Fruit fly (Drosophila melanogaster) whole organism, embryonic: ENCODE measurements around the gene CG11155.

ENCODE experiments used
- Bgb ChIP-seq: fragments of 200-800 bp; sonication (Bioruptor generic); IDR thresholded peaks from 2 replicates; pipeline ENCODE4 v1.3.6; 2022; ENCODE audit warnings: missing biosample characterization, missing genetic modification characterization; ENCODE audit not compliant: partially characterized antibody
- CG10209 ChIP-seq: fragments of 200-800 bp; sonication (Bioruptor generic); optimal IDR thresholded peaks from 3 replicates; lab custom pipeline; 2017; ENCODE audit warnings: missing biosample characterization, mild to moderate bottlenecking, missing genetic modification characterization, missing genetic modification reagents
- CG11247 ChIP-seq: fragments of 200-800 bp; sonication (Bioruptor generic); IDR thresholded peaks from 2 replicates; pipeline ENCODE4 v1.3.6; 2022; ENCODE audit warnings: missing biosample characterization, missing genetic modification characterization
- CG11504 ChIP-seq: fragments of 200-800 bp; sonication (Bioruptor generic); optimal IDR thresholded peaks from 3 replicates; lab custom pipeline; 2019; ENCODE audit warnings: missing biosample characterization, mild to moderate bottlenecking, missing genetic modification characterization, moderate library complexity
- CG12236 ChIP-seq: fragments of 200-800 bp; sonication (Bioruptor generic); optimal IDR thresholded peaks from 2 replicates; lab custom pipeline; 2016; ENCODE audit warnings: missing biosample characterization, missing genetic modification characterization
- CG12744 ChIP-seq: fragments of 200-800 bp; sonication (Bioruptor generic); optimal IDR thresholded peaks from 2 replicates; lab custom pipeline; 2016; ENCODE audit warnings: missing biosample characterization, missing genetic modification characterization
- CG15696 ChIP-seq: fragments of 200-800 bp; sonication (Bioruptor generic); optimal IDR thresholded peaks from 2 replicates; lab custom pipeline; 2019; ENCODE audit warnings: missing biosample characterization, mild to moderate bottlenecking, missing genetic modification characterization, moderate library complexity
- CG16813 ChIP-seq: fragments of 200-800 bp; sonication (Bioruptor generic); IDR thresholded peaks from 3 replicates; pipeline ENCODE4 v1.3.6; 2022; ENCODE audit warnings: missing biosample characterization, missing genetic modification characterization; ENCODE audit not compliant: partially characterized antibody
- CG17612 ChIP-seq: fragments of 200-800 bp; sonication (Bioruptor generic); IDR thresholded peaks from 2 replicates; pipeline ENCODE4 v1.3.6; 2022; ENCODE audit warnings: missing biosample characterization, missing genetic modification characterization
- CG2202 ChIP-seq: fragments of 200-800 bp; sonication (Bioruptor generic); optimal IDR thresholded peaks from 2 replicates; lab custom pipeline; 2018; ENCODE audit warnings: missing biosample characterization, mild to moderate bottlenecking, missing genetic modification characterization
- CG34224 ChIP-seq: fragments of 200-800 bp; sonication (Bioruptor generic); IDR thresholded peaks from 3 replicates; pipeline ENCODE4 v1.3.6; 2022; ENCODE audit warnings: missing biosample characterization, missing genetic modification characterization; ENCODE audit not compliant: partially characterized antibody
- CG4360 ChIP-seq: fragments of 200-800 bp; sonication (Bioruptor generic); IDR thresholded peaks from 2 replicates; pipeline ENCODE4 v1.3.6; 2022; ENCODE audit warnings: missing biosample characterization, missing genetic modification characterization
- CG43689 ChIP-seq: fragments of 200-800 bp; sonication (Bioruptor generic); IDR thresholded peaks from 2 replicates; pipeline ENCODE4 v1.3.6; 2022; ENCODE audit warnings: missing biosample characterization, missing genetic modification characterization
- CG6175 ChIP-seq: fragments of 200-800 bp; sonication (Bioruptor generic); IDR thresholded peaks from 3 replicates; pipeline ENCODE4 v1.3.6; 2022; ENCODE audit warnings: missing biosample characterization, missing genetic modification characterization
- CG6683 ChIP-seq: fragments of 200-800 bp; sonication (Bioruptor generic); optimal IDR thresholded peaks from 2 replicates; lab custom pipeline; 2017; ENCODE audit warnings: missing biosample characterization, mild to moderate bottlenecking, missing genetic modification characterization, missing genetic modification reagents
- CG6791 ChIP-seq: fragments of 200-800 bp; sonication (Bioruptor generic); IDR thresholded peaks from 3 replicates; pipeline ENCODE4 v1.3.6; 2022; ENCODE audit warnings: missing biosample characterization, missing genetic modification characterization; ENCODE audit not compliant: partially characterized antibody
- CG8478 ChIP-seq: fragments of >200 bp; optimal IDR thresholded peaks from 2 replicates; lab custom pipeline; 2018
- CG8944 ChIP-seq: fragments of 200-800 bp; sonication (Bioruptor generic); optimal IDR thresholded peaks from 3 replicates; lab custom pipeline; 2016; ENCODE audit warnings: missing biosample characterization, missing genetic modification characterization
- CG9817 ChIP-seq: fragments of 200-800 bp; sonication (Bioruptor generic); optimal IDR thresholded peaks from 2 replicates; lab custom pipeline; 2018; ENCODE audit warnings: missing biosample characterization, mild to moderate bottlenecking, missing genetic modification characterization, moderate library complexity
- CG9876 ChIP-seq: fragments of 200-800 bp; sonication (Bioruptor generic); optimal IDR thresholded peaks from 2 replicates; lab custom pipeline; 2016; ENCODE audit warnings: missing biosample characterization, missing genetic modification characterization
- CkIIα-i1 ChIP-seq: fragments of 200-800 bp; sonication (Bioruptor generic); IDR thresholded peaks from 2 replicates; pipeline ENCODE4 v1.3.6; 2022; ENCODE audit warnings: missing biosample characterization, missing genetic modification characterization
- Dad ChIP-seq: fragments of 200-800 bp; sonication (Bioruptor generic); optimal IDR thresholded peaks from 3 replicates; lab custom pipeline; 2016; ENCODE audit warnings: missing biosample characterization, missing genetic modification characterization
- E2f1 ChIP-seq: fragments of 200-800 bp; sonication (Bioruptor generic); IDR thresholded peaks from 2 replicates; pipeline ENCODE4 v1.3.6; 2022; ENCODE audit warnings: missing biosample characterization, missing genetic modification characterization
- Fer3 ChIP-seq: fragments of 200-800 bp; sonication (Bioruptor generic); optimal IDR thresholded peaks from 2 replicates; lab custom pipeline; 2018; ENCODE audit warnings: missing biosample characterization, mild to moderate bottlenecking, missing genetic modification characterization, moderate library complexity
- Hand ChIP-seq: fragments of 200-800 bp; sonication (Bioruptor generic); optimal IDR thresholded peaks from 2 replicates; lab custom pipeline; 2017; ENCODE audit warnings: mild to moderate bottlenecking, missing biosample characterization, missing genetic modification reagents, missing genetic modification characterization
- Hmx ChIP-seq: fragments of 200-800 bp; sonication (Bioruptor generic); optimal IDR thresholded peaks from 2 replicates; lab custom pipeline; 2016; ENCODE audit warnings: missing biosample characterization, missing genetic modification characterization
- Med ChIP-seq: fragments of 200-800 bp; sonication (Bioruptor generic); peaks from one replicate; lab custom pipeline; 2016; ENCODE audit warnings: missing biosample characterization, missing genetic modification characterization, mild to moderate bottlenecking, inconsistent platforms, moderate library complexity
- Mes4 ChIP-seq: fragments of 200-800 bp; sonication (Bioruptor generic); optimal IDR thresholded peaks from 2 replicates; lab custom pipeline; 2016; ENCODE audit warnings: missing biosample characterization, missing genetic modification characterization
- PHDP ChIP-seq: fragments of 200-800 bp; sonication (Bioruptor generic); optimal IDR thresholded peaks from 3 replicates; lab custom pipeline; 2018; ENCODE audit warnings: missing biosample characterization, mild to moderate bottlenecking, missing genetic modification characterization, moderate library complexity
- Scr ChIP-seq: fragments of 200-800 bp; sonication (Bioruptor generic); IDR thresholded peaks from 2 replicates; pipeline ENCODE4 v1.3.6; 2022; ENCODE audit warnings: missing biosample characterization, missing genetic modification characterization; ENCODE audit not compliant: partially characterized antibody
- ase ChIP-seq: fragments of 200-800 bp; sonication (Bioruptor generic); IDR thresholded peaks from 3 replicates; pipeline ENCODE4 v1.3.6; 2022; ENCODE audit warnings: missing biosample characterization, missing genetic modification characterization
- chif ChIP-seq, 2 experiments: fragments of 200-800 bp; sonication (Bioruptor generic); optimal IDR thresholded peaks; 3 replicates each; lab custom pipeline; 2016; ENCODE audit warnings: missing biosample characterization in 2 of 2, missing genetic modification characterization in 2 of 2
- chinmo ChIP-seq: fragments of 200-800 bp; sonication (Bioruptor generic); IDR thresholded peaks from 4 replicates; pipeline ENCODE4 v1.3.6; 2022; ENCODE audit warnings: missing biosample characterization, missing genetic modification characterization; ENCODE audit not compliant: partially characterized antibody
- corto ChIP-seq: fragments of 200-800 bp; sonication (Bioruptor generic); optimal IDR thresholded peaks from 2 replicates; lab custom pipeline; 2016; ENCODE audit warnings: missing biosample characterization, mild to moderate bottlenecking, missing genetic modification characterization, moderate library complexity
- dan ChIP-seq: fragments of 200-800 bp; sonication (Bioruptor generic); IDR thresholded peaks from 2 replicates; pipeline ENCODE4 v1.3.6; 2022; ENCODE audit warnings: missing biosample characterization, missing genetic modification characterization
- fd102C ChIP-seq: fragments of 200-800 bp; sonication (Bioruptor generic); optimal IDR thresholded peaks from 2 replicates; lab custom pipeline; 2018; ENCODE audit warnings: missing biosample characterization, mild to moderate bottlenecking, missing genetic modification characterization, moderate library complexity
- fd3F ChIP-seq: fragments of 200-800 bp; sonication (Bioruptor generic); optimal IDR thresholded peaks from 2 replicates; lab custom pipeline; 2018; ENCODE audit warnings: missing biosample characterization, mild to moderate bottlenecking, missing genetic modification characterization, moderate library complexity
- fd96Cb ChIP-seq: fragments of 200-800 bp; sonication (Bioruptor generic); optimal IDR thresholded peaks from 2 replicates; lab custom pipeline; 2018; ENCODE audit warnings: missing biosample characterization, mild to moderate bottlenecking, missing genetic modification characterization, moderate library complexity
- fu2 ChIP-seq: fragments of 200-800 bp; sonication (Bioruptor generic); optimal IDR thresholded peaks from 2 replicates; lab custom pipeline; 2016; ENCODE audit warnings: missing biosample characterization, missing genetic modification characterization
- gt ChIP-seq: fragments of 200-800 bp; sonication (Bioruptor generic); IDR thresholded peaks from 2 replicates; pipeline ENCODE4 v1.3.6; 2022; ENCODE audit warnings: missing biosample characterization, missing genetic modification characterization
- knrl ChIP-seq: fragments of 200-800 bp; sonication (Bioruptor generic); IDR thresholded peaks from 3 replicates; pipeline ENCODE4 v1.3.6; 2022; ENCODE audit warnings: missing biosample characterization, missing genetic modification characterization; ENCODE audit not compliant: partially characterized antibody
- lilli ChIP-seq: fragments of 200-800 bp; sonication (Bioruptor generic); optimal IDR thresholded peaks from 3 replicates; lab custom pipeline; 2016; ENCODE audit warnings: missing biosample characterization, missing genetic modification characterization
- lmd ChIP-seq: fragments of 200-800 bp; sonication (Bioruptor generic); IDR thresholded peaks from 2 replicates; pipeline ENCODE4 v1.3.6; 2022; ENCODE audit warnings: missing biosample characterization, missing genetic modification characterization
- lola ChIP-seq, 3 experiments: fragments of >200 bp in 2 of 3; fragments of 200-800 bp in 1 of 3; sonication (Bioruptor generic) in 1 of 3; optimal IDR thresholded peaks; 2 replicates each; lab custom pipeline; 2017 to 2019; ENCODE audit warnings: missing biosample characterization in 3 of 3, missing genetic modification characterization in 3 of 3, mild to moderate bottlenecking in 1 of 3, moderate library complexity in 1 of 3
- luna ChIP-seq: fragments of 200-800 bp; sonication (Bioruptor generic); optimal IDR thresholded peaks from 2 replicates; lab custom pipeline; 2016; ENCODE audit warnings: missing biosample characterization, missing genetic modification characterization
- prd ChIP-seq, 3 experiments: fragments of >200 bp in 2 of 3; fragments of 200-800 bp in 1 of 3; sonication (Bioruptor generic) in 1 of 3; optimal IDR thresholded peaks in 2 of 3; IDR thresholded peaks in 1 of 3; 2 replicates in 2 of 3; 3 replicates in 1 of 3; pipeline versions ENCODE4 v1.3.6 to Lab custom; 2017 to 2022; ENCODE audit warnings: missing biosample characterization in 1 of 3, missing genetic modification characterization in 1 of 3
- trem ChIP-seq: fragments of 200-800 bp; optimal IDR thresholded peaks from 3 replicates; lab custom pipeline; 2019; ENCODE audit warnings: missing biosample characterization, mild to moderate bottlenecking, missing genetic modification characterization, moderate library complexity
- ttk ChIP-seq: fragments of 200-800 bp; sonication (Bioruptor generic); IDR thresholded peaks from 2 replicates; pipeline ENCODE4 v2.1.2; 2022; ENCODE audit warnings: missing biosample characterization, missing genetic modification characterization
- vnd ChIP-seq: fragments of 200-800 bp; sonication (Bioruptor generic); IDR thresholded peaks from 3 replicates; pipeline ENCODE4 v1.3.6; 2022; ENCODE audit warnings: missing biosample characterization, missing genetic modification characterization; ENCODE audit not compliant: partially characterized antibody

Gene CG11155

dm6 chr4:1084326-1085062 lies 41.9 kb upstream of the CG11155 start, which contains the start of gene Actbeta (continued):
- TF ChIP-seq Bgb (GFP tag; lab: Robert Waterston, UW) (peak; percentile 95), chinmo (GFP tag; lab: Robert Waterston, UW) (no peak; the same call in 3 of the 4 replicates), CG8944 (GFP tag; lab: Kevin White, UChicago) (no peak), Dad (GFP tag; lab: Kevin White, UChicago) (no peak), Fer3 (tag; lab: Kevin White, UChicago) (no peak), CG15696 (no peak), fd3F (GFP tag; lab: Kevin White, UChicago) (no peak), CkIIα-i1 (GFP tag; lab: Robert Waterston, UW) (no peak), Hmx (GFP tag; lab: Kevin White, UChicago) (no peak), PHDP (tag; lab: Kevin White, UChicago) (no peak), CG10209 (GFP tag; lab: Kevin White, UChicago) (no peak), CG43689 (GFP tag; lab: Robert Waterston, UW) (no peak), CG12236 (GFP tag; lab: Kevin White, UChicago) (no peak), lola (GFP tag; optimal IDR thresholded peaks at IDR 0.05; lab: Kevin White, UChicago) (no peak), CG6175 (GFP tag; lab: Robert Waterston, UW) (no peak), Med (GFP tag; lab: Kevin White, UChicago) (no peak), CG6683 (GFP tag; lab: Kevin White, UChicago) (no peak), Mes4 (GFP tag; lab: Kevin White, UChicago) (no peak), Scr (GFP tag; lab: Robert Waterston, UW) (peak; percentile 87), CG12744 (no peak), trem (tag; lab: Kevin White, UChicago) (peak; percentile 14), CG17612 (no peak), CG9876 (GFP tag; lab: Kevin White, UChicago) (no peak), CG6791 (GFP tag; lab: Robert Waterston, UW) (peak; percentile 91), CG16813 (GFP tag; lab: Robert Waterston, UW) (peak; percentile 80), fu2 (GFP tag; lab: Kevin White, UChicago) (no peak), lmd (GFP tag; lab: Robert Waterston, UW) (no peak), chif (GFP tag; optimal IDR thresholded peaks at IDR 0.05; lab: Kevin White, UChicago) (no peak), fd102C (GFP tag; lab: Kevin White, UChicago) (no peak), CG4360 (GFP tag; lab: Robert Waterston, UW) (no peak), CG9817 (tag; lab: Kevin White, UChicago) (no peak), lilli (GFP tag; lab: Kevin White, UChicago) (no peak), prd (optimal IDR thresholded peaks at IDR 0.05; lab: Kevin White, UChicago) (no peak), prd (GFP tag; IDR thresholded peaks at IDR 0.05; lab: Robert Waterston, UW) (no peak), fd96Cb (tag; lab: Kevin White, UChicago) (no peak), CG11247 (GFP tag; lab: Robert Waterston, UW) (no peak), ase (GFP tag; lab: Robert Waterston, UW) (no peak), CG11504 (tag; lab: Kevin White, UChicago) (no peak), vnd (GFP tag; lab: Robert Waterston, UW) (peak; percentile 78), dan (GFP tag; lab: Robert Waterston, UW) (no peak), E2f1 (GFP tag; lab: Robert Waterston, UW) (no peak), gt (GFP tag; lab: Robert Waterston, UW) (no peak), CG2202 (tag; lab: Kevin White, UChicago) (no peak), corto (no peak), luna (GFP tag; lab: Kevin White, UChicago) (no peak), CG8478 (lab: Kevin White, UChicago) (no peak), ttk (GFP tag; lab: Robert Waterston, UW) (no peak), Hand (GFP tag; lab: Kevin White, UChicago) (no peak), knrl (GFP tag; lab: Robert Waterston, UW) (peak; percentile 90; the same call in 2 of the 3 replicates), CG34224 (GFP tag; lab: Robert Waterston, UW) (peak; percentile 94)
